Fruit fly (Drosophila melanogaster): ENCODE data around the gene Brf.

- TF ChIP-seq EcR (GFP tag; optimal IDR thresholded peaks at IDR 0.05) (no peak), pan (optimal IDR thresholded peaks at IDR 0.05) (no peak), CG8478 (optimal IDR thresholded peaks at IDR 0.05) (no peak), psq (optimal IDR thresholded peaks at IDR 0.05) (no peak), usp (GFP tag; optimal IDR thresholded peaks at IDR 0.05) (no peak)
Measured at dm6 chr3R:17405009-17405408, 13.9 kb upstream of the Brf start, which contains the start of gene CG42823.
